Fruit fly (Drosophila melanogaster): ENCODE measurements around the gene Had1.

DNA sequence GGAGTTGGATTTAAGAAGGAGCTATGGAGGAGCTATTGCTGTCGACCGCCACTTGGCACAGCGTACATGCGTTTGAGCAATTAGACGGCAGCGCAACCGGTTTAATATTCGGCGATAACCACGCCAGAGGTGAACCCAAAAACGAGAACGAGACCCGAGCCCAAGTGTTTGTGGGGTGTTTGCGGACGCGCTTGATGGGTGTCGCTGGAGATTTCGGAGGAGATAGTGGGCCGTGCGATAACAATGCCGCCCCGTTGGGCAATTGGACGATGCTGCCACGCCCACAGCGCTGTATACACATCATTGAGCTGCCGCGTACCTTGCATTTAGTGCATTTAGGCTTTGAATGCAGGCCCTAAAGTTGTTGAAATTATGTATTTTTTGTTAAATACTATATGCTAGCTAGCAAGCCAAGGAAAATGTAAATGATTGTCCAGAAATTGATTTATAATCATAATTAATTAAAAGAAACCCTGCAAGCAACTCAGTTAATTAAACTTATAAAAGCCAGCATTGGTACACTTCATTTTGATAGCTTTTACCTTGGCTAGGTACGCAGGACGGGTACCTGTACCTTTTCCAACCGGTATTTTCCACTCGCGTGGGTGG is at the start of gene Had1:
- TF ChIP-seq CG5204 (GFP tag; optimal IDR thresholded peaks at IDR 0.05) (no peak), Clk (GFP tag; optimal IDR thresholded peaks at IDR 0.05) (no peak), pad (GFP tag; optimal IDR thresholded peaks at IDR 0.05) (no peak), kay (GFP tag; ENCODE audit: borderline replicate concordance) (no peak), tj (GFP tag; optimal IDR thresholded peaks at IDR 0.05) (no peak), CG12768 (GFP tag; optimal IDR thresholded peaks at IDR 0.05) (no peak), toe (GFP tag; optimal IDR thresholded peaks at IDR 0.05) (no peak), bab1 (GFP tag; optimal IDR thresholded peaks at IDR 0.05) (no peak), Hr96 (GFP tag; optimal IDR thresholded peaks at IDR 0.05) (no peak), cnc (optimal IDR thresholded peaks at IDR 0.05) (no peak), ovo (GFP tag; optimal IDR thresholded peaks at IDR 0.05) (no peak), CG7045 (GFP tag; optimal IDR thresholded peaks at IDR 0.05) (no peak)
